Worm (Caenorhabditis elegans): ENCODE measurements around the gene uig-1.

The uig-1 gene

ce11 chrV:13259527-13259926 is 36.3 kb downstream of the uig-1 start:
- TF ChIP-seq hmbx-1 (tag; optimal IDR thresholded peaks at IDR 0.05) = no peak

- TF ChIP-seq ceh-13 (GFP tag; optimal IDR thresholded peaks at IDR 0.05) = no peak
- no peak for TF ChIP-seq tra-4 (tag; optimal IDR thresholded peaks at IDR 0.05)
- no peak for TF ChIP-seq pes-1 (GFP tag; IDR thresholded peaks at IDR 0.05)
- no peak for TF ChIP-seq sea-1 (GFP tag; conservative IDR thresholded peaks at IDR 0.05)
- no peak for TF ChIP-seq ceh-36 (tag; optimal IDR thresholded peaks at IDR 0.05)
- TF ChIP-seq tbx-11 (GFP tag; IDR thresholded peaks at IDR 0.05) = no peak
These were observed 36.8 kb downstream of the uig-1 start, which contains the start of gene C34D1.4 for ce11 chrV:13258909-13259361. C34D1.4 (minus strand) TSS chrV:13259311.

- TF ChIP-seq tbx-11 (GFP tag; IDR thresholded peaks at IDR 0.05) (no peak), F13C5.2 (tag; optimal IDR thresholded peaks at IDR 0.05) (no peak), aly-1 (tag; optimal IDR thresholded peaks at IDR 0.05) (no peak), scrt-1 (GFP tag; IDR thresholded peaks at IDR 0.05) (no peak), sea-1 (GFP tag; conservative IDR thresholded peaks at IDR 0.05) (no peak), ceh-36 (tag; optimal IDR thresholded peaks at IDR 0.05) (no peak), hnd-1 (tag; optimal IDR thresholded peaks at IDR 0.05) (no peak), tra-4 (tag; optimal IDR thresholded peaks at IDR 0.05) (no peak), pes-1 (GFP tag; IDR thresholded peaks at IDR 0.05) (no peak), ama-1 (optimal IDR thresholded peaks at IDR 0.05) (no peak), flt-1 (GFP tag; IDR thresholded peaks at IDR 0.05) (no peak), ceh-13 (GFP tag; optimal IDR thresholded peaks at IDR 0.05) (no peak), ets-7 (tag; optimal IDR thresholded peaks at IDR 0.05) (no peak), tbx-37 (GFP tag; conservative IDR thresholded peaks at IDR 0.05) (no peak), hmg-4 (GFP tag; optimal IDR thresholded peaks at IDR 0.05) (no peak), B0310.2 (tag; optimal IDR thresholded peaks at IDR 0.05) (no peak), hmbx-1 (tag; optimal IDR thresholded peaks at IDR 0.05) (no peak)
These were observed 42.9 kb downstream of the uig-1 start for ce11 chrV:13252862-13253261.

- TF ChIP-seq ets-7 (tag; optimal IDR thresholded peaks at IDR 0.05) (no peak), hmbx-1 (tag; optimal IDR thresholded peaks at IDR 0.05) (no peak), flt-1 (GFP tag; IDR thresholded peaks at IDR 0.05) (no peak), hmg-4 (GFP tag; optimal IDR thresholded peaks at IDR 0.05) (no peak), tbx-37 (GFP tag; conservative IDR thresholded peaks at IDR 0.05) (no peak)
These were observed 46.3 kb downstream of the uig-1 start, which contains the start of gene odr-3 for ce11 chrV:13249436-13249835. odr-3 (minus strand) TSS chrV:13249536.

- TF ChIP-seq tbx-37 (GFP tag; conservative IDR thresholded peaks at IDR 0.05) = no peak
- no peak for TF ChIP-seq F13C5.2 (tag; optimal IDR thresholded peaks at IDR 0.05)
- no peak for TF ChIP-seq tra-4 (tag; optimal IDR thresholded peaks at IDR 0.05)
- no peak for TF ChIP-seq pes-1 (GFP tag; IDR thresholded peaks at IDR 0.05)
- TF ChIP-seq B0310.2 (tag; optimal IDR thresholded peaks at IDR 0.05) = no peak
These were observed 52.6 kb downstream of the uig-1 start for ce11 chrV:13243205-13243604.

- TF ChIP-seq flt-1 (GFP tag; IDR thresholded peaks at IDR 0.05) (no peak), hnd-1 (tag; optimal IDR thresholded peaks at IDR 0.05) (no peak), scrt-1 (GFP tag; IDR thresholded peaks at IDR 0.05) (no peak), aly-1 (tag; optimal IDR thresholded peaks at IDR 0.05) (no peak), B0310.2 (tag; optimal IDR thresholded peaks at IDR 0.05) (no peak), hmg-4 (GFP tag; optimal IDR thresholded peaks at IDR 0.05) (no peak), ceh-13 (GFP tag; optimal IDR thresholded peaks at IDR 0.05) (no peak), tbx-11 (GFP tag; IDR thresholded peaks at IDR 0.05) (no peak), ama-1 (optimal IDR thresholded peaks at IDR 0.05) (no peak), tbx-37 (GFP tag; conservative IDR thresholded peaks at IDR 0.05) (no peak), F13C5.2 (tag; optimal IDR thresholded peaks at IDR 0.05) (no peak), pes-1 (GFP tag; IDR thresholded peaks at IDR 0.05) (no peak), sea-1 (GFP tag; conservative IDR thresholded peaks at IDR 0.05) (no peak), hmbx-1 (tag; optimal IDR thresholded peaks at IDR 0.05) (no peak), ets-7 (tag; optimal IDR thresholded peaks at IDR 0.05) (no peak), tra-4 (tag; optimal IDR thresholded peaks at IDR 0.05) (no peak), ceh-36 (tag; optimal IDR thresholded peaks at IDR 0.05) (no peak)
These were observed 59.3 kb downstream of the uig-1 start, which contains the start of gene dmd-10 for ce11 chrV:13236507-13236906. dmd-10 (minus strand) TSS chrV:13236607.

ce11 chrV:13235313-13235712 is 60.5 kb downstream of the uig-1 start:
- no peak for TF ChIP-seq scrt-1 (GFP tag; IDR thresholded peaks at IDR 0.05)
- no peak for TF ChIP-seq ama-1 (optimal IDR thresholded peaks at IDR 0.05)
- no peak for TF ChIP-seq flt-1 (GFP tag; IDR thresholded peaks at IDR 0.05)
- TF ChIP-seq ceh-13 (GFP tag; optimal IDR thresholded peaks at IDR 0.05) = no peak
- no peak for TF ChIP-seq tbx-37 (GFP tag; conservative IDR thresholded peaks at IDR 0.05)
- no peak for TF ChIP-seq hmg-4 (GFP tag; optimal IDR thresholded peaks at IDR 0.05)
- no peak for TF ChIP-seq hmbx-1 (tag; optimal IDR thresholded peaks at IDR 0.05)
- TF ChIP-seq F13C5.2 (tag; optimal IDR thresholded peaks at IDR 0.05) = no peak
- no peak for TF ChIP-seq aly-1 (tag; optimal IDR thresholded peaks at IDR 0.05)
- TF ChIP-seq tra-4 (tag; optimal IDR thresholded peaks at IDR 0.05) = no peak
- no peak for TF ChIP-seq pes-1 (GFP tag; IDR thresholded peaks at IDR 0.05)
- no peak for TF ChIP-seq ets-7 (tag; optimal IDR thresholded peaks at IDR 0.05)
- TF ChIP-seq ceh-36 (tag; optimal IDR thresholded peaks at IDR 0.05) = no peak
- no peak for TF ChIP-seq sea-1 (GFP tag; conservative IDR thresholded peaks at IDR 0.05)
- TF ChIP-seq hnd-1 (tag; optimal IDR thresholded peaks at IDR 0.05) = no peak
- no peak for TF ChIP-seq B0310.2 (tag; optimal IDR thresholded peaks at IDR 0.05)
- TF ChIP-seq tbx-11 (GFP tag; IDR thresholded peaks at IDR 0.05) = no peak

ce11 chrV:13229538-13229937 is 66.2 kb downstream of the uig-1 start:
- TF ChIP-seq tbx-37 (GFP tag; conservative IDR thresholded peaks at IDR 0.05) (no peak), ceh-36 (tag; optimal IDR thresholded peaks at IDR 0.05) (no peak), sea-1 (GFP tag; conservative IDR thresholded peaks at IDR 0.05) (no peak), scrt-1 (GFP tag; IDR thresholded peaks at IDR 0.05) (no peak), aly-1 (tag; optimal IDR thresholded peaks at IDR 0.05) (no peak), B0310.2 (tag; optimal IDR thresholded peaks at IDR 0.05) (no peak), hnd-1 (tag; optimal IDR thresholded peaks at IDR 0.05) (no peak), hmbx-1 (tag; optimal IDR thresholded peaks at IDR 0.05) (no peak), ama-1 (optimal IDR thresholded peaks at IDR 0.05) (no peak)

Measured in whole organism, early embryonic.